Fruit fly (Drosophila melanogaster): ENCODE results near the gene CG43248.

Gene CG43248

dm6 chr3L:15508233-15508632, 23.0 kb downstream of the CG43248 start, which contains the start of gene CG7841 (continued):
- TF ChIP-seq Sox102F (GFP tag; optimal IDR thresholded peaks at IDR 0.05) (peak; percentile 99), lz (GFP tag; optimal IDR thresholded peaks at IDR 0.05) (peak; percentile 99), CG11902 (GFP tag; optimal IDR thresholded peaks at IDR 0.05) (peak; percentile 90), Sox14 (GFP tag; optimal IDR thresholded peaks at IDR 0.05) (peak; percentile 98), CG11294 (GFP tag; IDR thresholded peaks at IDR 0.05) (peak; percentile 90; the same call in 1 of the 2 replicates), Smox (GFP tag; optimal IDR thresholded peaks at IDR 0.05) (peak; percentile 98), CG6854 (GFP tag; optimal IDR thresholded peaks at IDR 0.05) (peak; percentile 99), CG6792 (GFP tag; optimal IDR thresholded peaks at IDR 0.05) (peak; percentile 98)

- TF ChIP-seq CG6792 (GFP tag; optimal IDR thresholded peaks at IDR 0.05) = no peak
- peak; percentile 80 for TF ChIP-seq vri (GFP tag; optimal IDR thresholded peaks at IDR 0.05)
- peak; percentile 97 for TF ChIP-seq svp (GFP tag)
- TF ChIP-seq achi (GFP tag; optimal IDR thresholded peaks at IDR 0.05) = no peak
- TF ChIP-seq CG6808 (GFP tag; optimal IDR thresholded peaks at IDR 0.05) = no peak
- TF ChIP-seq Sox14 (GFP tag; optimal IDR thresholded peaks at IDR 0.05) = no peak
- TF ChIP-seq CG34406 (GFP tag; optimal IDR thresholded peaks at IDR 0.05) = no peak
- TF ChIP-seq CG6854 (GFP tag; optimal IDR thresholded peaks at IDR 0.05) = no peak
These were observed 24.0 kb downstream of the CG43248 start for dm6 chr3L:15507148-15507896.

dm6 chr3L:15506174-15506926, 24.9 kb downstream of the CG43248 start:
- TF ChIP-seq svp (GFP tag) (peak; percentile 80), CG6808 (GFP tag; optimal IDR thresholded peaks at IDR 0.05) (peak; percentile 45), Sox102F (GFP tag; optimal IDR thresholded peaks at IDR 0.05) (peak; percentile 12), esn (GFP tag; optimal IDR thresholded peaks at IDR 0.05) (peak; percentile 16), CG6276 (GFP tag; optimal IDR thresholded peaks at IDR 0.05) (no peak), CG32006 (GFP tag; optimal IDR thresholded peaks at IDR 0.05) (peak; percentile 5), Eip78C (GFP tag) (peak; percentile 78), CG8119 (GFP tag; IDR thresholded peaks at IDR 0.05) (no peak), CG31627 (GFP tag; optimal IDR thresholded peaks at IDR 0.05) (peak; percentile 24), CG10669 (GFP tag; optimal IDR thresholded peaks at IDR 0.05) (peak; percentile 11)

- TF ChIP-seq CG10669 (GFP tag; optimal IDR thresholded peaks at IDR 0.05) (no peak), pdm3 (GFP tag; optimal IDR thresholded peaks at IDR 0.05) (no peak)
These were observed 26.6 kb downstream of the CG43248 start, which contains the start of gene CG7857 for dm6 chr3L:15504687-15505086. Gene CG7857, minus strand, starts transcription at chr3L:15504894.

- TF ChIP-seq fd59A (GFP tag; optimal IDR thresholded peaks at IDR 0.05) = no peak
- peak; percentile 1 for TF ChIP-seq vri (GFP tag; optimal IDR thresholded peaks at IDR 0.05)
- no peak for TF ChIP-seq OdsH (GFP tag; optimal IDR thresholded peaks at IDR 0.05)
- no peak for TF ChIP-seq esn (GFP tag; optimal IDR thresholded peaks at IDR 0.05)
- TF ChIP-seq CG1621 (tag; optimal IDR thresholded peaks at IDR 0.05) = no peak
- TF ChIP-seq CG16779 (tag; optimal IDR thresholded peaks at IDR 0.05) = no peak
- no peak for TF ChIP-seq Eip78C (GFP tag)
- no peak for TF ChIP-seq dsx (GFP tag; optimal IDR thresholded peaks at IDR 0.05; ENCODE audit: poor library complexity, severe bottlenecking)
These were observed 29.0 kb downstream of the CG43248 start for dm6 chr3L:15502256-15502655.

- TF ChIP-seq CG6854 (GFP tag; optimal IDR thresholded peaks at IDR 0.05) (no peak), CG9139 (GFP tag; optimal IDR thresholded peaks at IDR 0.05) (no peak), CG8319 (GFP tag; optimal IDR thresholded peaks at IDR 0.05) (no peak), Blimp-1 (GFP tag; optimal IDR thresholded peaks at IDR 0.05) (no peak), eg (GFP tag; IDR thresholded peaks at IDR 0.05) (0 out of 3 replicates have a peak, but pooled peaks have one; percentile 12), Eip78C (GFP tag) (peak; percentile 47), CG10631 (GFP tag; optimal IDR thresholded peaks at IDR 0.05) (no peak), CG34406 (GFP tag; optimal IDR thresholded peaks at IDR 0.05) (no peak), Ets21C (GFP tag; optimal IDR thresholded peaks at IDR 0.05) (no peak), fd85E (GFP tag; optimal IDR thresholded peaks at IDR 0.05) (no peak)
These were observed 29.7 kb downstream of the CG43248 start for dm6 chr3L:15501646-15501972.

Measured in whole organism, prepupa.